Worm (Caenorhabditis elegans): ENCODE measurements around the gene C16B8.4.

DNA sequence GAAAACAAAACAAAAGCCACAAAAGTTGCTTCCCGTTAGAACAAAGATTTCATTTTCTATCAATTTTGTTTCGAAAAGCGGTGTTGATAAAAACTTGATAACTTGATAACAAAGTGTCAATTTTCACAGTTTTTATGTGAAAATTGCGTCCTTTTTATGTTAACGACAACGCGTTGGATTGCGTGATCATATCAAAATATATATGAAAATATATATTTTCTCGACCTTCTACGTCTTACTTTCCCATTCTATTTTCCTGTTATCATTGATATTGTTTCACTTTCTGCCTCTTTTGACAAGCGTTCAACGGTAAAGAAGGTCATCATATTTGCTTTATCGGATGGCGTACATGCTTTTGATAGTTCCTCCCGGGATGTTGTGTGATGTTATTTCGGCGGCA lies 20.7 kb downstream of the C16B8.4 start:
- no peak for TF ChIP-seq lin-13 (tag; optimal IDR thresholded peaks at IDR 0.05)
- TF ChIP-seq snpc-4 (tag; optimal IDR thresholded peaks at IDR 0.05) = no peak
